Fruit fly (Drosophila melanogaster) whole organism, embryonic: ENCODE measurements around the gene yellow-b.

Experiments used
- ATbp ChIP-seq: fragments of 200-800 bp; sonication (Bioruptor generic); optimal IDR thresholded peaks from 2 replicates; lab custom pipeline; 2017; ENCODE audit warnings: missing biosample characterization, mild to moderate bottlenecking, missing genetic modification characterization, missing genetic modification reagents
- B-H1 ChIP-seq: fragments of 200-800 bp; sonication (Bioruptor generic); IDR thresholded peaks from 3 replicates; pipeline ENCODE4 v1.3.6; 2022; ENCODE audit warnings: missing biosample characterization, missing genetic modification characterization
- Blimp-1 ChIP-seq: fragments of 200-800 bp; sonication (Bioruptor generic); optimal IDR thresholded peaks from 3 replicates; lab custom pipeline; 2018; ENCODE audit warnings: missing biosample characterization, missing genetic modification characterization, mild to moderate bottlenecking, moderate library complexity, missing genetic modification reagents
- Bteb2 ChIP-seq: fragments of 200-800 bp; sonication (Bioruptor generic); optimal IDR thresholded peaks from 2 replicates; lab custom pipeline; 2016; ENCODE audit warnings: missing biosample characterization, missing genetic modification characterization
- CG10543 ChIP-seq: fragments of 200-800 bp; sonication (Bioruptor generic); optimal IDR thresholded peaks from 3 replicates; lab custom pipeline; 2017; ENCODE audit warnings: missing biosample characterization, mild to moderate bottlenecking, missing genetic modification characterization, moderate library complexity
- CG11247 ChIP-seq: fragments of 200-800 bp; sonication (Bioruptor generic); IDR thresholded peaks from 2 replicates; pipeline ENCODE4 v1.3.6; 2022; ENCODE audit warnings: missing biosample characterization, missing genetic modification characterization
- CG12659 ChIP-seq: fragments of 200-800 bp; sonication (Bioruptor generic); optimal IDR thresholded peaks from 3 replicates; lab custom pipeline; 2017; ENCODE audit warnings: mild to moderate bottlenecking, missing biosample characterization, missing genetic modification reagents, missing genetic modification characterization
- CG14710 ChIP-seq: fragments of 200-800 bp; sonication (Bioruptor generic); optimal IDR thresholded peaks from 3 replicates; lab custom pipeline; 2019; ENCODE audit warnings: missing biosample characterization, mild to moderate bottlenecking, missing genetic modification characterization, moderate library complexity
- CG1647 ChIP-seq: fragments of 200-800 bp; sonication (Bioruptor generic); optimal IDR thresholded peaks from 3 replicates; lab custom pipeline; 2016; ENCODE audit warnings: missing biosample characterization, missing genetic modification characterization
- CG2116 ChIP-seq: fragments of 200-800 bp; sonication (Bioruptor generic); optimal IDR thresholded peaks from 3 replicates; lab custom pipeline; 2018; ENCODE audit warnings: missing biosample characterization, mild to moderate bottlenecking, missing genetic modification characterization
- CG30431 ChIP-seq: fragments of 200-800 bp; sonication (Bioruptor generic); optimal IDR thresholded peaks from 2 replicates; lab custom pipeline; 2017; ENCODE audit warnings: missing biosample characterization, missing genetic modification characterization
- CG31388 ChIP-seq: fragments of 200-800 bp; sonication (Bioruptor generic); optimal IDR thresholded peaks from 2 replicates; lab custom pipeline; 2016; ENCODE audit warnings: missing biosample characterization, missing genetic modification characterization
- CG3163 ChIP-seq: fragments of 200-800 bp; sonication (Bioruptor generic); optimal IDR thresholded peaks from 3 replicates; lab custom pipeline; 2016; ENCODE audit warnings: missing biosample characterization, missing genetic modification characterization
- CG32767 ChIP-seq: fragments of 200-800 bp; sonication (Bioruptor generic); IDR thresholded peaks from 2 replicates; pipeline ENCODE4 v1.3.6; 2022; ENCODE audit warnings: missing biosample characterization, missing genetic modification characterization
- CG33557 ChIP-seq: fragments of 200-800 bp; sonication (Bioruptor generic); optimal IDR thresholded peaks from 2 replicates; lab custom pipeline; 2019; ENCODE audit warnings: missing biosample characterization, mild to moderate bottlenecking, missing genetic modification characterization, moderate library complexity
- CG34376 ChIP-seq: fragments of 200-800 bp; sonication (Bioruptor generic); optimal IDR thresholded peaks from 2 replicates; lab custom pipeline; 2018; ENCODE audit warnings: missing biosample characterization, mild to moderate bottlenecking, missing genetic modification characterization
- CG4328 ChIP-seq: fragments of 200-800 bp; sonication (Bioruptor generic); optimal IDR thresholded peaks from 3 replicates; lab custom pipeline; 2017; ENCODE audit warnings: missing biosample characterization, missing genetic modification reagents, missing genetic modification characterization
- CG7357 ChIP-seq: fragments of 200-800 bp; sonication (Bioruptor generic); IDR thresholded peaks from 3 replicates; pipeline ENCODE4 v1.3.6; 2022; ENCODE audit warnings: missing biosample characterization, missing genetic modification characterization
- CG9727 ChIP-seq: fragments of 200-800 bp; sonication (Bioruptor generic); optimal IDR thresholded peaks from 3 replicates; lab custom pipeline; 2017; ENCODE audit warnings: missing biosample characterization, mild to moderate bottlenecking, missing genetic modification characterization
- CkIIα-i1 ChIP-seq: fragments of 200-800 bp; sonication (Bioruptor generic); IDR thresholded peaks from 2 replicates; pipeline ENCODE4 v1.3.6; 2022; ENCODE audit warnings: missing biosample characterization, missing genetic modification characterization
- Deaf1 ChIP-seq: fragments of 200-800 bp; optimal IDR thresholded peaks from 3 replicates; lab custom pipeline; 2019; ENCODE audit warnings: missing biosample characterization, mild to moderate bottlenecking, missing genetic modification characterization, moderate library complexity
- Dfd ChIP-seq, 2 experiments: fragments of >200 bp; optimal IDR thresholded peaks; 2 replicates each; lab custom pipeline; 2017; ENCODE audit warnings: missing biosample characterization in 2 of 2, missing genetic modification characterization in 2 of 2
- Dref ChIP-seq: fragments of 200-800 bp; sonication (Bioruptor generic); IDR thresholded peaks from 2 replicates; pipeline ENCODE4 v1.3.6; 2022; ENCODE audit warnings: missing biosample characterization, missing genetic modification characterization
- ERR ChIP-seq: fragments of 200-800 bp; sonication (Bioruptor generic); optimal IDR thresholded peaks from 2 replicates; lab custom pipeline; 2016; ENCODE audit warnings: missing biosample characterization, missing genetic modification characterization
- Fer1 ChIP-seq: fragments of 200-800 bp; sonication (Bioruptor generic); optimal IDR thresholded peaks from 2 replicates; lab custom pipeline; 2017; ENCODE audit warnings: missing biosample characterization, mild to moderate bottlenecking, missing genetic modification characterization
- Fer2 ChIP-seq: fragments of 200-800 bp; sonication (Bioruptor generic); optimal IDR thresholded peaks from 2 replicates; lab custom pipeline; 2018; ENCODE audit warnings: missing biosample characterization, mild to moderate bottlenecking, missing genetic modification characterization, moderate library complexity
- HLHmδ ChIP-seq: fragments of 200-800 bp; sonication (Bioruptor generic); optimal IDR thresholded peaks from 2 replicates; lab custom pipeline; 2018; ENCODE audit warnings: missing biosample characterization, mild to moderate bottlenecking, missing genetic modification characterization, moderate library complexity
- NK7.1 ChIP-seq: fragments of 200-800 bp; sonication (Bioruptor generic); optimal IDR thresholded peaks from 3 replicates; lab custom pipeline; 2016; ENCODE audit warnings: missing biosample characterization, missing genetic modification characterization
- Rx ChIP-seq: fragments of 200-800 bp; sonication (Bioruptor generic); IDR thresholded peaks from 2 replicates; pipeline ENCODE4 v1.3.6; 2022; ENCODE audit warnings: missing biosample characterization, missing genetic modification characterization
- Sox100B ChIP-seq: fragments of 200-800 bp; sonication (Bioruptor generic); optimal IDR thresholded peaks from 3 replicates; lab custom pipeline; 2018; ENCODE audit warnings: missing biosample characterization, mild to moderate bottlenecking, missing genetic modification characterization
- Ssrp ChIP-seq: fragments of 200-800 bp; sonication (Bioruptor generic); optimal IDR thresholded peaks from 2 replicates; lab custom pipeline; 2018; ENCODE audit warnings: missing biosample characterization, mild to moderate bottlenecking, missing genetic modification characterization, moderate library complexity
- Tbp ChIP-seq: fragments of >200 bp; optimal IDR thresholded peaks from 2 replicates; lab custom pipeline; 2018; ENCODE audit warnings: missing biosample characterization, missing genetic modification characterization
- ac ChIP-seq: fragments of 200-800 bp; sonication (Bioruptor generic); optimal IDR thresholded peaks from 3 replicates; lab custom pipeline; 2017; ENCODE audit warnings: missing biosample characterization, mild to moderate bottlenecking, missing genetic modification characterization
- al ChIP-seq: fragments of 200-800 bp; sonication (Bioruptor generic); IDR thresholded peaks from 2 replicates; pipeline ENCODE4 v1.3.6; 2022; ENCODE audit warnings: missing biosample characterization, missing genetic modification characterization
- bigmax ChIP-seq: fragments of 200-800 bp; sonication (Bioruptor generic); optimal IDR thresholded peaks from 2 replicates; lab custom pipeline; 2018; ENCODE audit warnings: missing biosample characterization, mild to moderate bottlenecking, missing genetic modification characterization
- cas ChIP-seq: fragments of 200-800 bp; sonication (Bioruptor generic); IDR thresholded peaks from 2 replicates; pipeline ENCODE4 v1.3.6; 2022; ENCODE audit warnings: missing biosample characterization, missing genetic modification characterization
- chinmo ChIP-seq: fragments of 200-800 bp; sonication (Bioruptor generic); IDR thresholded peaks from 4 replicates; pipeline ENCODE4 v1.3.6; 2022; ENCODE audit warnings: missing biosample characterization, missing genetic modification characterization; ENCODE audit not compliant: partially characterized antibody
- corto ChIP-seq: fragments of 200-800 bp; sonication (Bioruptor generic); optimal IDR thresholded peaks from 2 replicates; lab custom pipeline; 2016; ENCODE audit warnings: missing biosample characterization, mild to moderate bottlenecking, missing genetic modification characterization, moderate library complexity
- dimm ChIP-seq: fragments of 200-800 bp; sonication (Bioruptor generic); IDR thresholded peaks from 2 replicates; pipeline ENCODE4 v1.3.6; 2022; ENCODE audit warnings: missing biosample characterization, missing genetic modification characterization
- dm ChIP-seq: fragments of 200-800 bp; sonication (Bioruptor generic); optimal IDR thresholded peaks from 3 replicates; lab custom pipeline; 2016; ENCODE audit warnings: missing biosample characterization, missing genetic modification characterization
- dysf ChIP-seq: fragments of 200-800 bp; sonication (Bioruptor generic); IDR thresholded peaks from 3 replicates; pipeline ENCODE4 v1.3.6; 2022; ENCODE audit warnings: missing biosample characterization, missing genetic modification characterization
- jing ChIP-seq: fragments of 200-800 bp; sonication (Bioruptor generic); optimal IDR thresholded peaks from 2 replicates; lab custom pipeline; 2018; ENCODE audit warnings: missing biosample characterization, mild to moderate bottlenecking, missing genetic modification characterization
- p53 ChIP-seq: fragments of 200-800 bp; sonication (Bioruptor generic); optimal IDR thresholded peaks from 2 replicates; lab custom pipeline; 2016; ENCODE audit warnings: missing biosample characterization, missing genetic modification characterization
- tgo ChIP-seq: fragments of 200-800 bp; sonication (Bioruptor generic); IDR thresholded peaks from 3 replicates; pipeline ENCODE4 v1.3.6; 2022; ENCODE audit warnings: missing biosample characterization, missing genetic modification characterization
- tin ChIP-seq: fragments of 200-800 bp; sonication (Bioruptor generic); optimal IDR thresholded peaks from 3 replicates; lab custom pipeline; 2016; ENCODE audit warnings: missing biosample characterization, missing genetic modification characterization
- unpg ChIP-seq: fragments of 200-800 bp; sonication (Bioruptor generic); optimal IDR thresholded peaks from 3 replicates; lab custom pipeline; 2018; ENCODE audit warnings: missing biosample characterization, mild to moderate bottlenecking, missing genetic modification characterization, moderate library complexity
- wek ChIP-seq: fragments of 200-800 bp; sonication (Bioruptor generic); optimal IDR thresholded peaks from 3 replicates; lab custom pipeline; 2018; ENCODE audit warnings: missing biosample characterization, mild to moderate bottlenecking, missing genetic modification characterization, moderate library complexity
- zen2 ChIP-seq: fragments of 200-800 bp; sonication (Bioruptor generic); IDR thresholded peaks from 3 replicates; pipeline ENCODE4 v1.3.6; 2022; ENCODE audit warnings: missing biosample characterization, missing genetic modification characterization; ENCODE audit not compliant: partially characterized antibody
- zf30C ChIP-seq: fragments of 200-800 bp; sonication (Bioruptor generic); optimal IDR thresholded peaks from 3 replicates; lab custom pipeline; 2018; ENCODE audit warnings: missing biosample characterization, mild to moderate bottlenecking, missing genetic modification characterization

Gene yellow-b

dm6 chr2L:16715841-16716701 is 38.1 kb upstream of the yellow-b start, which contains the start of the genes Cyt-c-d and CG31808 (continued):
- TF ChIP-seq CG1647 (GFP tag; lab: Kevin White, UChicago) = peak; percentile 86
- TF ChIP-seq CG10543 (GFP tag; lab: Kevin White, UChicago) = peak; percentile 93
- TF ChIP-seq chinmo = peak; percentile 77; the same call in 1 of the 4 replicates
- peak; percentile 94 for TF ChIP-seq CG30431
- peak; percentile 98 for TF ChIP-seq ATbp (GFP tag; lab: Kevin White, UChicago)
- peak; percentile 95 for TF ChIP-seq B-H1 (GFP tag; lab: Robert Waterston, UW)
- no peak; the same call in 2 of the 3 replicates for TF ChIP-seq zen2
- peak; percentile 91 for TF ChIP-seq CG4328 (GFP tag; lab: Kevin White, UChicago)
- peak; percentile 97 for TF ChIP-seq Blimp-1 (GFP tag; lab: Kevin White, UChicago)
- TF ChIP-seq zf30C (GFP tag; lab: Kevin White, UChicago) = peak; percentile 93
- TF ChIP-seq Deaf1 (tag; lab: Kevin White, UChicago) = peak; percentile 83
- peak; percentile 83 for TF ChIP-seq NK7.1 (GFP tag; lab: Kevin White, UChicago)
- peak; percentile 98 for TF ChIP-seq unpg (GFP tag; lab: Kevin White, UChicago)
- TF ChIP-seq CkIIα-i1 = peak; percentile 81
- peak; percentile 90 for TF ChIP-seq CG31388 (GFP tag; lab: Kevin White, UChicago)
- TF ChIP-seq Bteb2 (GFP tag; lab: Kevin White, UChicago) = peak; percentile 96
- TF ChIP-seq Ssrp (tag; lab: Kevin White, UChicago) = peak; percentile 97
- TF ChIP-seq CG32767 (GFP tag; lab: Robert Waterston, UW) = peak; percentile 96
- no peak for TF ChIP-seq Tbp (GFP tag; lab: Kevin White, UChicago)
- peak; percentile 94 for TF ChIP-seq CG11247 (GFP tag; lab: Robert Waterston, UW)
- peak; percentile 60 for TF ChIP-seq CG3163 (GFP tag; lab: Kevin White, UChicago)
- TF ChIP-seq corto (GFP tag; lab: Kevin White, UChicago) = peak; percentile 89
- peak; percentile 91 for TF ChIP-seq CG34376 (GFP tag; lab: Kevin White, UChicago)
- peak; percentile 94 for TF ChIP-seq CG9727
- TF ChIP-seq Fer1 (GFP tag; lab: Kevin White, UChicago) = peak; percentile 97
- TF ChIP-seq Dfd (GFP tag; optimal IDR thresholded peaks at IDR 0.05; lab: Kevin White, UChicago) = no peak
- TF ChIP-seq bigmax = peak; percentile 48
- peak; percentile 86 for TF ChIP-seq dm
- TF ChIP-seq Sox100B (GFP tag; lab: Kevin White, UChicago) = peak; percentile 96
- peak; percentile 79 for TF ChIP-seq ac
- TF ChIP-seq ERR (GFP tag; lab: Kevin White, UChicago) = peak; percentile 78
- peak; percentile 95 for TF ChIP-seq tin (GFP tag; lab: Kevin White, UChicago)
- no peak for TF ChIP-seq Dref (GFP tag; lab: Robert Waterston, UW)
- TF ChIP-seq CG2116 (GFP tag; lab: Kevin White, UChicago) = peak; percentile 85
- peak; percentile 94 for TF ChIP-seq jing (GFP tag; lab: Kevin White, UChicago)
- peak; percentile 86 for TF ChIP-seq cas (GFP tag; lab: Robert Waterston, UW)
- peak; percentile 93 for TF ChIP-seq dimm (GFP tag; lab: Robert Waterston, UW)
- peak; percentile 84 for TF ChIP-seq Fer2 (tag; lab: Kevin White, UChicago)
- peak; percentile 84 for TF ChIP-seq wek
- peak; percentile 97 for TF ChIP-seq tgo
- TF ChIP-seq al = peak; percentile 85
- TF ChIP-seq p53 (GFP tag; lab: Kevin White, UChicago) = peak; percentile 56
- TF ChIP-seq CG33557 = peak; percentile 92
- TF ChIP-seq CG14710 (tag; lab: Kevin White, UChicago) = peak; percentile 95
- TF ChIP-seq CG7357 (GFP tag; lab: Robert Waterston, UW) = peak; percentile 91
- peak; percentile 98 for TF ChIP-seq dysf (GFP tag; lab: Robert Waterston, UW)
- TF ChIP-seq HLHmδ (GFP tag; lab: Kevin White, UChicago) = peak; percentile 64
- peak; percentile 94 for TF ChIP-seq Rx
- peak; percentile 97 for TF ChIP-seq CG12659 (GFP tag; lab: Kevin White, UChicago)
